Worm (Caenorhabditis elegans) whole organism, L4 larva: Measurements from ENCODE around the gene T05A8.8.

ENCODE experiments used
- F49E8.2 ChIP-seq: sonication (generic microtip); optimal IDR thresholded peaks from 2 replicates; lab custom pipeline; 2016; ENCODE audit warnings: missing compliant biosample characterization, mild to moderate bottlenecking, missing genetic modification characterization, borderline replicate concordance
- Y105C5A.15 ChIP-seq: fragments of 200-800 bp; sonication (Bioruptor generic); IDR thresholded peaks from 2 replicates; pipeline ENCODE4 v1.3.6; 2022; ENCODE audit warnings: missing genetic modification characterization, missing compliant biosample characterization
- Y48G9A.11 ChIP-seq: fragments of 200-800 bp; sonication (Bioruptor generic); IDR thresholded peaks from 2 replicates; pipeline ENCODE4 v1.3.6; 2022; ENCODE audit warnings: missing genetic modification reagents, missing genetic modification characterization, missing compliant biosample characterization
- egl-27 ChIP-seq: sonication (generic microtip); optimal IDR thresholded peaks from 3 replicates; lab custom pipeline; 2017; ENCODE audit warnings: missing biosample characterization, missing genetic modification reagents, missing genetic modification characterization
- fos-1 ChIP-seq: fragments of 150-350 bp; optimal IDR thresholded peaks from 2 replicates; lab custom pipeline; 2014; ENCODE audit warnings: missing biosample characterization, missing genetic modification characterization
- lin-39 ChIP-seq: fragments of 150-350 bp; optimal IDR thresholded peaks from 2 replicates; lab custom pipeline; 2014; ENCODE audit warnings: missing biosample characterization, missing genetic modification reagents, missing genetic modification characterization
- lsy-2 ChIP-seq, 2 experiments: fragments of 150-350 bp in 1 of 2; sonication (generic microtip) in 1 of 2; optimal IDR thresholded peaks; 2 replicates each; lab custom pipeline; 2014 to 2017; ENCODE audit warnings: missing biosample characterization in 2 of 2, missing genetic modification characterization in 2 of 2
- nhr-10 ChIP-seq: fragments of 150-350 bp; optimal IDR thresholded peaks from 2 replicates; lab custom pipeline; 2014; ENCODE audit warnings: missing biosample characterization, missing genetic modification characterization
- nhr-237 ChIP-seq: sonication (generic microtip); optimal IDR thresholded peaks from 2 replicates; lab custom pipeline; 2017; ENCODE audit warnings: missing biosample characterization, missing genetic modification characterization
- nhr-28 ChIP-seq: fragments of 150-350 bp; optimal IDR thresholded peaks from 2 replicates; lab custom pipeline; 2014; ENCODE audit warnings: missing biosample characterization, missing genetic modification characterization
- nhr-77 ChIP-seq: fragments of 150-350 bp; optimal IDR thresholded peaks from 2 replicates; lab custom pipeline; 2014; ENCODE audit warnings: missing biosample characterization, missing genetic modification characterization
- saeg-2 ChIP-seq: fragments of 200-800 bp; sonication (Bioruptor generic); IDR thresholded peaks from 2 replicates; pipeline ENCODE4 v1.3.6; 2022; ENCODE audit warnings: missing genetic modification reagents, missing genetic modification characterization, missing compliant biosample characterization
- spr-1 ChIP-seq: sonication (generic microtip); optimal IDR thresholded peaks from 2 replicates; lab custom pipeline; 2016; ENCODE audit warnings: mild to moderate bottlenecking, missing genetic modification characterization, missing compliant biosample characterization
- unc-62 ChIP-seq, 3 experiments: fragments of 150-350 bp in 1 of 3; sonication (generic microtip); optimal IDR thresholded peaks in 2 of 3; peaks in 1 of 3; 1 replicate in 1 of 3; 2 replicates in 2 of 3; lab custom pipeline; 2014 to 2017; ENCODE audit warnings: missing biosample characterization in 3 of 3, missing genetic modification characterization in 3 of 3, missing genetic modification reagents in 3 of 3, missing genotype in 1 of 3

DNA sequence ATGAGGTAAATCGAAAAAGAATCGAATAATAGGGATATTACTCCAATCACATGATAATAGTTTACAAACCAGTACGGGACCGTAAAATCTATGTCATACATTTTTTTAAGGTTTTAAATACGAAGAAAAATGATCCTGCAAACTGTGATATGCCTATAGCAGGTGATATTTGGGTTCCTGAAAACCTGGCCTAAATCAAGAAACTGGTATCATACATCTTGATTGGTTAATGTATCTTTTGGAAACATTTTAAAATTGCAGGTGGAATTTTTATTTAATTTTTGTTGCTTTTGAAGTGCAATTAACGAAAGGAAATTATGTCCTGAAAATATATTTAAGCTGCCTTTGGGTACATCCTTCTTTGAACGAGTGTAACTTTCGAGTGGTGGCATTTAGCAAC lies 36.2 kb upstream of the T05A8.8 start, which contains the start of gene sri-61:
- no peak for TF ChIP-seq Y105C5A.15 (GFP tag; lab: Robert Waterston, UW)
- TF ChIP-seq fos-1, result no peak
- no peak for TF ChIP-seq nhr-77 (tag; lab: Kevin White, UChicago)
- TF ChIP-seq F49E8.2 (tag; lab: Kevin White, UChicago), result no peak
- no peak for TF ChIP-seq lin-39
- no peak for TF ChIP-seq nhr-237
- TF ChIP-seq nhr-10 (tag; lab: Kevin White, UChicago), result no peak
- TF ChIP-seq unc-62 (GFP tag; optimal IDR thresholded peaks at IDR 0.05 in 1 of 2; lab: Kevin White, UChicago), result peak in 1 of 2 experiments; percentile 25
- no peak for TF ChIP-seq unc-62 (tag; optimal IDR thresholded peaks at IDR 0.05; lab: Kevin White, UChicago)
- TF ChIP-seq lsy-2 (tag; optimal IDR thresholded peaks at IDR 0.05; lab: Kevin White, UChicago), result no peak
- TF ChIP-seq spr-1 (tag; lab: Kevin White, UChicago), result no peak
- TF ChIP-seq Y48G9A.11, result no peak
- no peak for TF ChIP-seq nhr-28 (tag; lab: Kevin White, UChicago)
- no peak for TF ChIP-seq egl-27 (tag; lab: Kevin White, UChicago)
- TF ChIP-seq saeg-2, result no peak
